ENCODE assay signal across 4 fruit fly cellular contexts in genomic region chr3L:11398484-11399088, dm6.
A peak's percentile ranks its signal among the peaks of the same experiment; 100 is the strongest.
TF ChIP-seq lines count a peak whose summit lies in the region.

No protein-coding gene starts in this region.

- TF ChIP-seq CTCF in whole organism, embryonic (GFP tag; optimal IDR thresholded peaks at IDR 0.05; lab: Kevin White, UChicago) = no peak

TF ChIP-seq in whole organism, embryonic, 481 proteins besides CTCF, POLR2A, EP300 and RAD21 (continues in another document):
- TF ChIP-seq shn (GFP tag; optimal IDR thresholded peaks at IDR 0.05; lab: Kevin White, UChicago) (no peak), dysf (GFP tag; IDR thresholded peaks at IDR 0.05; lab: Robert Waterston, UW) (peak; percentile 74), Opbp (GFP tag; IDR thresholded peaks at IDR 0.05; lab: Robert Waterston, UW; ENCODE audit: partially characterized antibody) (no peak), wdn (GFP tag; IDR thresholded peaks at IDR 0.05; lab: Robert Waterston, UW) (no peak), ase (GFP tag; IDR thresholded peaks at IDR 0.05; lab: Robert Waterston, UW) (no peak), Dref (GFP tag; IDR thresholded peaks at IDR 0.05; lab: Robert Waterston, UW) (no peak), sisA (GFP tag; IDR thresholded peaks at IDR 0.05; lab: Robert Waterston, UW) (0 out of 2 replicates have a peak, but pooled peaks have one; percentile 28), chif (GFP tag; optimal IDR thresholded peaks at IDR 0.05; lab: Kevin White, UChicago) (no peak), CG4328 (GFP tag; optimal IDR thresholded peaks at IDR 0.05; lab: Kevin White, UChicago) (peak; percentile 19), lov (optimal IDR thresholded peaks at IDR 0.05; lab: Kevin White, UChicago) (no peak), lov (GFP tag; IDR thresholded peaks at IDR 0.05; lab: Robert Waterston, UW) (0 out of 3 replicates have a peak, but pooled peaks have one; percentile 30), CG11456 (GFP tag; IDR thresholded peaks at IDR 0.05; lab: Robert Waterston, UW) (no peak), Jarid2 (GFP tag; optimal IDR thresholded peaks at IDR 0.05; lab: Kevin White, UChicago) (no peak), grau (tag; optimal IDR thresholded peaks at IDR 0.05; lab: Kevin White, UChicago) (peak; percentile 69), CG6175 (GFP tag; IDR thresholded peaks at IDR 0.05; lab: Robert Waterston, UW) (no peak), dmrt11E (tag; optimal IDR thresholded peaks at IDR 0.05; lab: Kevin White, UChicago) (peak; percentile 63), zfh2 (GFP tag; optimal IDR thresholded peaks at IDR 0.05; lab: Kevin White, UChicago) (no peak), Sox100B (GFP tag; optimal IDR thresholded peaks at IDR 0.05; lab: Kevin White, UChicago) (peak; percentile 76), Xbp1 (GFP tag; optimal IDR thresholded peaks at IDR 0.05; lab: Kevin White, UChicago) (peak; percentile 45), NC2β (GFP tag; optimal IDR thresholded peaks at IDR 0.05; lab: Kevin White, UChicago) (no peak), CG9817 (tag; optimal IDR thresholded peaks at IDR 0.05; lab: Kevin White, UChicago) (peak; percentile 45), crc (GFP tag; optimal IDR thresholded peaks at IDR 0.05; lab: Kevin White, UChicago) (no peak), ash1 (GFP tag; optimal IDR thresholded peaks at IDR 0.05; lab: Kevin White, UChicago) (no peak)

TF ChIP-seq in whole organism, prepupa, 60 proteins besides CTCF, POLR2A, EP300 and RAD21 (continues in another document):
- TF ChIP-seq CG6792 (GFP tag; optimal IDR thresholded peaks at IDR 0.05; lab: Kevin White, UChicago) (no peak), CG11902 (GFP tag; optimal IDR thresholded peaks at IDR 0.05; lab: Kevin White, UChicago) (no peak), CG32006 (GFP tag; optimal IDR thresholded peaks at IDR 0.05; lab: Kevin White, UChicago) (peak; percentile 31), CG6163 (GFP tag; IDR thresholded peaks at IDR 0.05; lab: Robert Waterston, UW) (no peak), CG3919 (GFP tag; optimal IDR thresholded peaks at IDR 0.05; lab: Kevin White, UChicago) (no peak), Eip93F (GFP tag; optimal IDR thresholded peaks at IDR 0.05; lab: Kevin White, UChicago) (no peak), Ets96B (tag; optimal IDR thresholded peaks at IDR 0.05; lab: Kevin White, UChicago) (peak; percentile 32), svp (GFP tag; lab: Kevin White, UChicago) (peak; percentile 48), Sox14 (GFP tag; optimal IDR thresholded peaks at IDR 0.05; lab: Kevin White, UChicago) (no peak), Sox15 (GFP tag; optimal IDR thresholded peaks at IDR 0.05; lab: Kevin White, UChicago) (no peak), Eip78C (GFP tag; lab: Kevin White, UChicago) (peak; percentile 68), esn (GFP tag; optimal IDR thresholded peaks at IDR 0.05; lab: Kevin White, UChicago) (peak; percentile 12), CG8119 (GFP tag; IDR thresholded peaks at IDR 0.05; lab: Robert Waterston, UW) (no peak), CG6276 (GFP tag; optimal IDR thresholded peaks at IDR 0.05; lab: Kevin White, UChicago) (no peak), Hr39 (GFP tag; optimal IDR thresholded peaks at IDR 0.05; lab: Kevin White, UChicago) (no peak), CG31627 (GFP tag; optimal IDR thresholded peaks at IDR 0.05; lab: Kevin White, UChicago) (no peak), lz (GFP tag; optimal IDR thresholded peaks at IDR 0.05; lab: Kevin White, UChicago) (no peak), Gug (GFP tag; IDR thresholded peaks at IDR 0.05; lab: Robert Waterston, UW) (no peak), Eip75B (GFP tag; optimal IDR thresholded peaks at IDR 0.05; lab: Kevin White, UChicago) (peak; percentile 8), fkh (GFP tag; optimal IDR thresholded peaks at IDR 0.05; lab: Kevin White, UChicago) (no peak), salr (GFP tag; optimal IDR thresholded peaks at IDR 0.05; lab: Kevin White, UChicago) (no peak), CG9139 (GFP tag; optimal IDR thresholded peaks at IDR 0.05; lab: Kevin White, UChicago) (no peak), vri (GFP tag; optimal IDR thresholded peaks at IDR 0.05; lab: Kevin White, UChicago) (no peak), CG4318 (GFP tag; optimal IDR thresholded peaks at IDR 0.05; lab: Kevin White, UChicago) (no peak), CG16779 (tag; optimal IDR thresholded peaks at IDR 0.05; lab: Kevin White, UChicago) (no peak), ss (GFP tag; optimal IDR thresholded peaks at IDR 0.05; lab: Kevin White, UChicago) (peak in 1 of 2 experiments; percentile 28)

TF ChIP-seq in whole organism, pupa, 21 proteins besides CTCF, POLR2A, EP300 and RAD21:
- no peak for TF ChIP-seq gl (tag; optimal IDR thresholded peaks at IDR 0.05; lab: Kevin White, UChicago)
- no peak for TF ChIP-seq EcR (GFP tag; optimal IDR thresholded peaks at IDR 0.05; lab: Kevin White, UChicago)
- TF ChIP-seq CG8159 (tag; optimal IDR thresholded peaks at IDR 0.05; lab: Kevin White, UChicago) = peak; percentile 52
- TF ChIP-seq CG10348 (GFP tag; IDR thresholded peaks at IDR 0.05; lab: Robert Waterston, UW) = no peak
- TF ChIP-seq CG12605 (GFP tag; IDR thresholded peaks at IDR 0.05; lab: Robert Waterston, UW) = no peak
- no peak for TF ChIP-seq Ets98B (GFP tag; IDR thresholded peaks at IDR 0.05; lab: Robert Waterston, UW)
- peak; percentile 43 for TF ChIP-seq CG15710 (tag; optimal IDR thresholded peaks at IDR 0.05; lab: Kevin White, UChicago)
- no peak for TF ChIP-seq CG8301 (tag; optimal IDR thresholded peaks at IDR 0.05; lab: Kevin White, UChicago)
- TF ChIP-seq CG9948 (tag; optimal IDR thresholded peaks at IDR 0.05; lab: Kevin White, UChicago) = peak; percentile 38
- no peak for TF ChIP-seq Pif1B (GFP tag; optimal IDR thresholded peaks at IDR 0.05; lab: Kevin White, UChicago)
- no peak for TF ChIP-seq CG13204 (GFP tag; optimal IDR thresholded peaks at IDR 0.05; lab: Kevin White, UChicago)
- TF ChIP-seq Pif1A (GFP tag; optimal IDR thresholded peaks at IDR 0.05; lab: Kevin White, UChicago) = no peak
- peak; percentile 24 for TF ChIP-seq CG14655 (GFP tag; optimal IDR thresholded peaks at IDR 0.05; lab: Kevin White, UChicago)
- no peak for TF ChIP-seq CG32121 (GFP tag; IDR thresholded peaks at IDR 0.05; lab: Robert Waterston, UW)
- TF ChIP-seq Snoo (tag; optimal IDR thresholded peaks at IDR 0.05; lab: Kevin White, UChicago) = no peak
- TF ChIP-seq CG34367 (tag; optimal IDR thresholded peaks at IDR 0.05; lab: Kevin White, UChicago) = no peak

TF ChIP-seq in whole organism, wandering third instar larva, 38 proteins besides CTCF, POLR2A, EP300 and RAD21:
- TF ChIP-seq ey (GFP tag; optimal IDR thresholded peaks at IDR 0.05; lab: Kevin White, UChicago) = no peak
- TF ChIP-seq Rel (GFP tag; optimal IDR thresholded peaks at IDR 0.05; lab: Kevin White, UChicago) = no peak
- no peak for TF ChIP-seq Rel (tag; optimal IDR thresholded peaks at IDR 0.05; lab: Kevin White, UChicago)
- TF ChIP-seq N (GFP tag; optimal IDR thresholded peaks at IDR 0.05; lab: Kevin White, UChicago) = no peak
- TF ChIP-seq br (GFP tag; optimal IDR thresholded peaks at IDR 0.05; lab: Kevin White, UChicago) = no peak
- TF ChIP-seq psq (GFP tag; optimal IDR thresholded peaks at IDR 0.05; lab: Kevin White, UChicago) = peak; percentile 16
- TF ChIP-seq foxo (GFP tag; optimal IDR thresholded peaks at IDR 0.05; lab: Kevin White, UChicago) = peak in 1 of 2 experiments; percentile 9
- TF ChIP-seq HLH106 (tag; optimal IDR thresholded peaks at IDR 0.05; lab: Kevin White, UChicago) = peak; percentile 46
- peak; percentile 15 for TF ChIP-seq fru (GFP tag; optimal IDR thresholded peaks at IDR 0.05; lab: Kevin White, UChicago)

Comparison
In these comparisons a context has a peak if more than half of its experiments do, and no peak if none do; other contexts are left out.
1. Of the 7 proteins assayed by ChIP-seq in both whole organism, embryonic and whole organism, prepupa: peak only in whole organism, embryonic: Blimp-1, CG6854 and Sox102F; only in whole organism, prepupa: none; in both: none; in neither: 4.